Fruit fly (Drosophila melanogaster) whole organism, adult: Measurements from ENCODE around the gene S6k.

Source experiments
- CG11617 ChIP-seq: fragments of 200-800 bp; sonication (Bioruptor generic); optimal IDR thresholded peaks from 2 replicates; lab custom pipeline; 2017; ENCODE audit warnings: mild to moderate bottlenecking, missing biosample characterization, missing genetic modification reagents, missing genetic modification characterization
- CG12768 ChIP-seq: fragments of 200-800 bp; sonication (Bioruptor generic); optimal IDR thresholded peaks from 2 replicates; lab custom pipeline; 2017; ENCODE audit warnings: missing biosample characterization, missing genetic modification characterization, mild to moderate bottlenecking, moderate library complexity, missing genetic modification reagents
- CG1620 ChIP-seq: fragments of 200-800 bp; sonication (Bioruptor generic); optimal IDR thresholded peaks from 2 replicates; lab custom pipeline; 2016; ENCODE audit warnings: missing biosample characterization, missing genetic modification characterization
- kay ChIP-seq: fragments of 200-800 bp; sonication (Bioruptor generic); peaks from one replicate; lab custom pipeline; 2016; ENCODE audit warnings: missing biosample characterization, missing genetic modification characterization, borderline replicate concordance
- pad ChIP-seq: fragments of 200-800 bp; sonication (Bioruptor generic); optimal IDR thresholded peaks from 3 replicates; lab custom pipeline; 2017; ENCODE audit warnings: missing biosample characterization, missing genetic modification characterization, mild to moderate bottlenecking, moderate library complexity, missing genetic modification reagents
- toe ChIP-seq: fragments of 200-800 bp; sonication (Bioruptor generic); optimal IDR thresholded peaks from 2 replicates; lab custom pipeline; 2016; ENCODE audit warnings: missing biosample characterization, missing genetic modification characterization

dm6 chr3L:5764922-5765843 is 45.5 kb downstream of the S6k start, which contains the start of gene CG10576:
- TF ChIP-seq toe (no peak), CG11617 (GFP tag; lab: Kevin White, UChicago) (peak; percentile 44), CG12768 (GFP tag; lab: Kevin White, UChicago) (no peak), kay (GFP tag; lab: Kevin White, UChicago) (no peak), pad (GFP tag; lab: Kevin White, UChicago) (peak; percentile 20), CG1620 (peak; percentile 42)
